Worm (Caenorhabditis elegans) whole organism, mixed stage, embryonic: ENCODE results near the gene W05B10.3.

Source experiments
- M03D4.4 ChIP-seq: sonication (generic microtip); optimal IDR thresholded peaks from 2 replicates; lab custom pipeline; 2017; ENCODE audit warnings: mild to moderate bottlenecking, missing genetic modification characterization, missing compliant biosample characterization
- bed-3 ChIP-seq: fragments of 200-800 bp; sonication (Bioruptor generic); optimal IDR thresholded peaks from 3 replicates; lab custom pipeline; 2018; ENCODE audit warnings: mild to moderate bottlenecking, missing genetic modification characterization, moderate library complexity, missing compliant biosample characterization
- blmp-1 ChIP-seq: fragments of 150-350 bp; optimal IDR thresholded peaks from 2 replicates; lab custom pipeline; 2014; ENCODE audit warnings: missing biosample characterization, missing genetic modification characterization
- ceh-39 ChIP-seq: fragments of 150-350 bp; optimal IDR thresholded peaks from 2 replicates; lab custom pipeline; 2014; ENCODE audit warnings: missing biosample characterization, missing genetic modification characterization
- ceh-43 ChIP-seq: fragments of 200-800 bp; sonication (Bioruptor generic); optimal IDR thresholded peaks from 2 replicates; lab custom pipeline; 2018; ENCODE audit warnings: mild to moderate bottlenecking, missing genetic modification characterization, moderate library complexity, missing compliant biosample characterization
- ceh-83 ChIP-seq: fragments of 200-800 bp; sonication (Bioruptor generic); optimal IDR thresholded peaks from 2 replicates; lab custom pipeline; 2018; ENCODE audit warnings: mild to moderate bottlenecking, missing genetic modification characterization, missing compliant biosample characterization
- flh-1 ChIP-seq: fragments of 200-800 bp; sonication (Bioruptor generic); optimal IDR thresholded peaks from 2 replicates; lab custom pipeline; 2018; ENCODE audit warnings: mild to moderate bottlenecking, missing genetic modification characterization, moderate library complexity, missing compliant biosample characterization
- ham-2 ChIP-seq: fragments of 200-800 bp; sonication (Bioruptor generic); optimal IDR thresholded peaks from 2 replicates; lab custom pipeline; 2018; ENCODE audit warnings: mild to moderate bottlenecking, missing genetic modification characterization, missing compliant biosample characterization
- hlh-1 ChIP-seq: fragments of 150-350 bp; optimal IDR thresholded peaks from 2 replicates; lab custom pipeline; 2014; ENCODE audit warnings: missing biosample characterization, missing genetic modification reagents, missing genetic modification characterization
- lin-13 ChIP-seq: fragments of 150-350 bp; optimal IDR thresholded peaks from 2 replicates; lab custom pipeline; 2014; ENCODE audit warnings: missing biosample characterization, missing genetic modification characterization
- lsy-2 ChIP-seq: fragments of 150-350 bp; optimal IDR thresholded peaks from 2 replicates; lab custom pipeline; 2014; ENCODE audit warnings: missing biosample characterization, missing genetic modification characterization
- mab-5 ChIP-seq: fragments of 150-350 bp; optimal IDR thresholded peaks from 2 replicates; lab custom pipeline; 2014; ENCODE audit warnings: missing biosample characterization, missing genetic modification characterization
- mls-2 ChIP-seq: sonication (generic microtip); optimal IDR thresholded peaks from 2 replicates; lab custom pipeline; 2016; ENCODE audit warnings: mild to moderate bottlenecking, missing genetic modification characterization, moderate library complexity, missing compliant biosample characterization
- nhr-12 ChIP-seq: fragments of 150-350 bp; optimal IDR thresholded peaks from 2 replicates; lab custom pipeline; 2014; ENCODE audit warnings: missing biosample characterization, missing genetic modification characterization
- nhr-237 ChIP-seq: fragments of 150-350 bp; optimal IDR thresholded peaks from 2 replicates; lab custom pipeline; 2014; ENCODE audit warnings: missing biosample characterization, missing genetic modification characterization
- nhr-28 ChIP-seq: fragments of 150-350 bp; optimal IDR thresholded peaks from 2 replicates; lab custom pipeline; 2014; ENCODE audit warnings: missing biosample characterization, missing genetic modification characterization
- snpc-4 ChIP-seq: fragments of 150-350 bp; optimal IDR thresholded peaks from 2 replicates; lab custom pipeline; 2014; ENCODE audit warnings: missing biosample characterization, missing genetic modification characterization
- sptf-1 ChIP-seq: sonication (generic microtip); optimal IDR thresholded peaks from 2 replicates; lab custom pipeline; 2017; ENCODE audit warnings: mild to moderate bottlenecking, missing genetic modification characterization, moderate library complexity, missing compliant biosample characterization
- unc-39 ChIP-seq: fragments of 150-350 bp; optimal IDR thresholded peaks from 2 replicates; lab custom pipeline; 2014; ENCODE audit warnings: missing biosample characterization, missing genetic modification characterization
- ztf-11 ChIP-seq: fragments of 150-350 bp; optimal IDR thresholded peaks from 2 replicates; lab custom pipeline; 2014; ENCODE audit warnings: missing biosample characterization, missing genetic modification characterization

The W05B10.3 gene

ce11 chrV:12612118-12612517, 49.4 kb downstream of the W05B10.3 start, which contains the start of gene cyc-2.2:
Gene cyc-2.2 (minus strand): TSS chrV:12612218.
- no peak for TF ChIP-seq bed-3 (GFP tag; lab: Kevin White, UChicago)
- TF ChIP-seq ceh-39 (tag; lab: Kevin White, UChicago): no peak
- no peak for TF ChIP-seq ceh-43 (GFP tag; lab: Kevin White, UChicago)
- TF ChIP-seq lin-13 (tag; lab: Kevin White, UChicago): no peak
- no peak for TF ChIP-seq snpc-4 (tag; lab: Kevin White, UChicago)
- TF ChIP-seq unc-39 (tag; lab: Kevin White, UChicago): no peak
- TF ChIP-seq hlh-1 (tag; lab: Kevin White, UChicago): no peak
- no peak for TF ChIP-seq lsy-2 (tag; lab: Kevin White, UChicago)
- TF ChIP-seq ztf-11: no peak
- no peak for TF ChIP-seq sptf-1
- TF ChIP-seq blmp-1: no peak
- no peak for TF ChIP-seq mls-2
- no peak for TF ChIP-seq mab-5 (tag; lab: Kevin White, UChicago)
- TF ChIP-seq nhr-12 (tag; lab: Kevin White, UChicago): no peak
- no peak for TF ChIP-seq nhr-237 (tag; lab: Kevin White, UChicago)
- no peak for TF ChIP-seq flh-1 (GFP tag; lab: Kevin White, UChicago)
- no peak for TF ChIP-seq ceh-83 (GFP tag; lab: Kevin White, UChicago)
- no peak for TF ChIP-seq ham-2 (GFP tag; lab: Kevin White, UChicago)
- TF ChIP-seq M03D4.4 (tag; lab: Kevin White, UChicago): no peak
- TF ChIP-seq nhr-28 (tag; lab: Kevin White, UChicago): no peak
